Worm (Caenorhabditis elegans): ENCODE data around the gene C47A4.5.

C47A4.5 gene

ce11 chrIV:13795249-13795909 is 49.9 kb downstream of the C47A4.5 start:
- TF ChIP-seq bed-3 (GFP tag; optimal IDR thresholded peaks at IDR 0.05) (no peak), ceh-43 (GFP tag; optimal IDR thresholded peaks at IDR 0.05) (no peak), lin-32 (GFP tag; optimal IDR thresholded peaks at IDR 0.05) (no peak), elt-3 (tag; optimal IDR thresholded peaks at IDR 0.05) (no peak), sptf-1 (tag; optimal IDR thresholded peaks at IDR 0.05) (no peak), unc-62 (GFP tag; optimal IDR thresholded peaks at IDR 0.05) (no peak), ceh-39 (tag; optimal IDR thresholded peaks at IDR 0.05) (no peak), zip-8 (tag; optimal IDR thresholded peaks at IDR 0.05) (no peak)
